Worm (Caenorhabditis elegans): ENCODE results near the gene ZK856.6.

The ZK856.6 gene

DNA sequence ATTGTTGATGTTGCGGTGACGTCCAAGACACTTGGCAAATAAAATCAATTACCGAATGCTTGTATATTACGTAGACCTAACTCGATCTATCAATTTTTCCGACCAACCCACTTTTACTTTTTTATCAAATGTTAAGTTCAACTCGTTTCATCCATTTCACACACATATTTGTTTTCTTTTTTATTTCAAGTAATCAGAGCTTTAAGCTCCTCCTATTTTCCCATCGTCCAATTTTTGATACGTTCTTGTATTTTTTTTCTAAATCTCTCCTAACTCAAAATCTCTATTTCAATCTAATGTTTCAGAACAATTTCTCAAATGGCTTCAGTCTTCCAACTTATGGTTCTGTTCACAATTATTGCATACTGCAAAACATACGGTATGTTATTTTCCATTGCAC, at the start of gene ZK856.6:
TSS of gene ZK856.6 (plus strand) at position 301 of the 400 bp plus-strand sequence.
- TF ChIP-seq sma-9 (GFP tag; optimal IDR thresholded peaks at IDR 0.05) (no peak), sma-9 (tag; optimal IDR thresholded peaks at IDR 0.05) (no peak), mdl-1 (tag; optimal IDR thresholded peaks at IDR 0.05) (no peak), ztf-11 (tag; optimal IDR thresholded peaks at IDR 0.05) (no peak), peb-1 (tag; optimal IDR thresholded peaks at IDR 0.05) (no peak), nhr-25 (tag; optimal IDR thresholded peaks at IDR 0.05) (no peak), mab-5 (tag; optimal IDR thresholded peaks at IDR 0.05) (no peak), sma-3 (GFP tag; optimal IDR thresholded peaks at IDR 0.05) (no peak), nhr-6 (tag; optimal IDR thresholded peaks at IDR 0.05) (no peak), F13H6.1 (tag; optimal IDR thresholded peaks at IDR 0.05) (no peak), unc-62 (GFP tag; optimal IDR thresholded peaks at IDR 0.05) (no peak), lin-11 (tag; optimal IDR thresholded peaks at IDR 0.05) (no peak), nhr-11 (tag; optimal IDR thresholded peaks at IDR 0.05) (no peak), ama-1 (optimal IDR thresholded peaks at IDR 0.05) (no peak), ZK546.5 (tag; optimal IDR thresholded peaks at IDR 0.05) (no peak), lsy-2 (tag; optimal IDR thresholded peaks at IDR 0.05) (no peak), aly-2 (tag; optimal IDR thresholded peaks at IDR 0.05) (no peak), mbf-1 (tag; optimal IDR thresholded peaks at IDR 0.05) (no peak), dmd-4 (tag; optimal IDR thresholded peaks at IDR 0.05) (no peak), unc-39 (tag; optimal IDR thresholded peaks at IDR 0.05) (no peak)

DNA sequence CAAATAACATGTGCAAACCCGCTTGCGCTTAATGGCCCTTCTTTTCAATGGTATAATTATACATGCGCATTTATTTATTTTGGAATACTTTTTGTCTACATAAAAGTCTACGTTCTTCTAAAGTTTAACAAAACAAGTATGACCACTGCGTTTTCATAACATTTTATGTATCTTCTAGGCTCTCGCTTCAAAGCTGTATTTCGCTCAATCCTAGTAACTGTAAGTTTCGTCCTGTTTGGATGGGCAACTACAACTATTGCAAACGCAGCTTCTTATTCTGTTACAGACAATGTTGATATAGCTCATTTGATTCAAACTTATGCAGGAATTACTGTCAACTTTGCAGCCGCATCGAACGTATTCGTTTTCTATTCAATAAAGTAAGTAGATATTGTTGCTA, 48.8 kb upstream of the ZK856.6 start, which contains the start of gene srsx-27:
TSS of gene srsx-27 (plus strand) at position 301 of the 400 bp plus-strand sequence.
- TF ChIP-seq lsy-2 (tag; optimal IDR thresholded peaks at IDR 0.05), result no peak
- no peak for TF ChIP-seq mdl-1 (tag; optimal IDR thresholded peaks at IDR 0.05)
- no peak for TF ChIP-seq nhr-23 (tag; optimal IDR thresholded peaks at IDR 0.05)
- TF ChIP-seq ztf-1 (GFP tag; conservative IDR thresholded peaks at IDR 0.05), result no peak
- no peak for TF ChIP-seq peb-1 (tag; optimal IDR thresholded peaks at IDR 0.05)

DNA sequence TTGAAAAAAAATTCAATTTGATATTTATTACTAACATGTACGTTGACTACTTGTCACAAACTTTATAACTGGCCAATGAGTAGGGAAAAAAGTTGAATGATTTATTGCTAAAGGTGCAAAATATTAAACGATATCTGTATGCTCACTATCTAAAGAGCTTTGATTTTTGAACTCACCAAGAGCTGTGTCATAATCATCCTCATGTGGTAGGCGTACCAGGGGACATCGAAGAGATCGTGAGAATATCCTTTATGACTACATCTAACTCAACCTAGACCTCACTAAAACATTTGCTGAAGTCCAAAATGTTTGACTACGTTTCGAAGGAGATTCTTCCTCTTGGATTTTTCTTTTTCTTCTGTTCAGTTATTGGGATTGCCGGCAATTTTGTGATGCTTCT, 46.2 kb upstream of the ZK856.6 start, which contains the start of gene srsx-28:
TSS of gene srsx-28 (plus strand) at position 301 of the 400 bp plus-strand sequence.
- no peak for TF ChIP-seq nhr-23 (tag; optimal IDR thresholded peaks at IDR 0.05)
- TF ChIP-seq nhr-237 (tag; optimal IDR thresholded peaks at IDR 0.05), result no peak

DNA sequence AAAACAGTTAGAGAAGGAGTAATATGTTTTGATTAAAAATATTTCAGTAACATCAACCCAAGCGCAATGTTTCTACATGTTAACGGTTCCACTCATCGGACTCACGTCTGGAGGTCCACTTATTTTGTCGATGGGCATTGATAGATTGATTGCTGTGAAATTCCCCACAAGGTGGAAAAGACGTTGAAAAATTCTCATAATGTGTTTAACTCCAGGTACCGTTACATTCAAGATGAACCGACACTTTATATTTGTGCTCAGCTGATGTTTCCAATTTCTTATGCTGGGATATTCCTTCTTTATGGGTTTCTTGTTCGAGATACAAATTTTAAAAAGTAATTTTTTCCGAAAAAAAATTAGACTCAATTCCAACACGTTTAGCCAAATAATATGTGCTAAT, 45.4 kb upstream of the ZK856.6 start:
- no peak for TF ChIP-seq egl-27 (tag; optimal IDR thresholded peaks at IDR 0.05)
- no peak for TF ChIP-seq lin-39 (tag; optimal IDR thresholded peaks at IDR 0.05)
- no peak for TF ChIP-seq ztf-4 (tag; optimal IDR thresholded peaks at IDR 0.05)
- TF ChIP-seq nhr-77 (tag; optimal IDR thresholded peaks at IDR 0.05), result no peak
- no peak for TF ChIP-seq skn-1 (tag; optimal IDR thresholded peaks at IDR 0.05)
- no peak for TF ChIP-seq nhr-11 (tag; optimal IDR thresholded peaks at IDR 0.05)
- TF ChIP-seq F13H6.1 (tag; optimal IDR thresholded peaks at IDR 0.05), result no peak
- no peak for TF ChIP-seq unc-55 (GFP tag; optimal IDR thresholded peaks at IDR 0.05)
- no peak for TF ChIP-seq sma-9 (GFP tag; optimal IDR thresholded peaks at IDR 0.05)
- TF ChIP-seq sma-9 (tag; optimal IDR thresholded peaks at IDR 0.05), result no peak
- no peak for TF ChIP-seq Y55F3AM.14 (GFP tag; optimal IDR thresholded peaks at IDR 0.05)
- TF ChIP-seq mdl-1 (tag; optimal IDR thresholded peaks at IDR 0.05), result no peak
- no peak for TF ChIP-seq lin-13 (GFP tag; optimal IDR thresholded peaks at IDR 0.05)
- TF ChIP-seq nhr-21 (tag; optimal IDR thresholded peaks at IDR 0.05), result no peak
- no peak for TF ChIP-seq elt-1 (tag; optimal IDR thresholded peaks at IDR 0.05)

DNA sequence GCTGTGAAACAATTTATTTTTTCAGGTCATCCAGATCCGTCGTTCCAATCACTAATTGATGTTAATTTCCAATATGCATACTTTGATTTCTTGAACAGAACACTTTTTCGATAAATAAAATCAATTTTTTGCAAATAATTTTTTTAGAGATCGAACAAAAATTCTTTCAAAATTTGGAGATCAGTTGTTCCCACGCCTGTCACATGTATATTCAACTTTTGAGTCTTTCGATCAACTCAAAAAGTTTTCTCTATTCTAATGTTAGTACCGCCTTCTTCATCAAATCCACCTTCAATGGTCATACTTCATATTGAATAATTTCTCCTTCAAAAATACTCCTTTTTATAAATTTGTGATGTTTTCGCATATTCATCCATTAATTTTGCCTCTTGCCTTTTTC, 43.8 kb upstream of the ZK856.6 start, which contains the start of gene srsx-29:
TSS of gene srsx-29 (plus strand) at position 301 of the 400 bp plus-strand sequence.
- TF ChIP-seq lsy-2 (tag; optimal IDR thresholded peaks at IDR 0.05) (no peak), crh-2 (tag; optimal IDR thresholded peaks at IDR 0.05) (no peak), sem-4 (tag; optimal IDR thresholded peaks at IDR 0.05) (no peak), ceh-16 (tag; optimal IDR thresholded peaks at IDR 0.05) (no peak), dmd-4 (tag; optimal IDR thresholded peaks at IDR 0.05) (no peak), ceh-82 (tag; optimal IDR thresholded peaks at IDR 0.05) (no peak), lin-13 (GFP tag; optimal IDR thresholded peaks at IDR 0.05) (no peak), snpc-4 (tag; optimal IDR thresholded peaks at IDR 0.05) (no peak), aly-2 (tag; optimal IDR thresholded peaks at IDR 0.05) (no peak), ztf-4 (tag; optimal IDR thresholded peaks at IDR 0.05) (no peak), lin-11 (tag; optimal IDR thresholded peaks at IDR 0.05) (no peak), zag-1 (tag; optimal IDR thresholded peaks at IDR 0.05) (no peak), nhr-6 (tag; optimal IDR thresholded peaks at IDR 0.05) (no peak)

Data from whole organism, L2 larva.